Worm (Caenorhabditis elegans) whole organism, young adult: Measurements from ENCODE around the gene srt-39.

Experiments used
- F33H1.4 ChIP-seq: fragments of 200-800 bp; sonication (Bioruptor generic); IDR thresholded peaks from 2 replicates; pipeline ENCODE4 v1.3.6; 2022; ENCODE audit warnings: missing genetic modification reagents, missing genetic modification characterization, missing compliant biosample characterization
- akir-1 ChIP-seq: fragments of 200-800 bp; sonication (Bioruptor generic); optimal IDR thresholded peaks from 2 replicates; lab custom pipeline; 2018; ENCODE audit warnings: mild to moderate bottlenecking, missing genetic modification characterization, moderate library complexity, missing compliant biosample characterization
- cebp-1 ChIP-seq, 2 experiments: fragments of 200-800 bp in 1 of 2; sonication (Bioruptor generic) in 1 of 2; sonication (generic microtip) in 1 of 2; IDR thresholded peaks in 1 of 2; optimal IDR thresholded peaks in 1 of 2; 2 replicates each; pipeline versions ENCODE4 v1.3.6 to Lab custom; 2017 to 2022; ENCODE audit warnings: missing compliant biosample characterization in 2 of 2, missing genetic modification characterization in 2 of 2, mild to moderate bottlenecking in 1 of 2, missing genetic modification reagents in 1 of 2, moderate library complexity in 1 of 2
- snpc-3.4 ChIP-seq: sonication (generic microtip); optimal IDR thresholded peaks from 2 replicates; lab custom pipeline; 2017; ENCODE audit warnings: missing genetic modification characterization, mild to moderate bottlenecking, missing compliant biosample characterization, antibody characterized with exemption, moderate library complexity, missing genotype, missing genetic modification reagents
- snpc-4 ChIP-seq, 5 experiments: fragments of 150-350 bp in 1 of 5; sonication (generic microtip) in 4 of 5; optimal IDR thresholded peaks; 2 replicates each; lab custom pipeline; 2014 to 2018; ENCODE audit warnings: missing genetic modification characterization in 5 of 5, missing biosample characterization in 3 of 5, antibody characterized with exemption in 2 of 5, mild to moderate bottlenecking in 2 of 5, missing compliant biosample characterization in 2 of 5, missing genotype in 2 of 5, moderate library complexity in 2 of 5, missing genetic modification reagents in 1 of 5

DNA sequence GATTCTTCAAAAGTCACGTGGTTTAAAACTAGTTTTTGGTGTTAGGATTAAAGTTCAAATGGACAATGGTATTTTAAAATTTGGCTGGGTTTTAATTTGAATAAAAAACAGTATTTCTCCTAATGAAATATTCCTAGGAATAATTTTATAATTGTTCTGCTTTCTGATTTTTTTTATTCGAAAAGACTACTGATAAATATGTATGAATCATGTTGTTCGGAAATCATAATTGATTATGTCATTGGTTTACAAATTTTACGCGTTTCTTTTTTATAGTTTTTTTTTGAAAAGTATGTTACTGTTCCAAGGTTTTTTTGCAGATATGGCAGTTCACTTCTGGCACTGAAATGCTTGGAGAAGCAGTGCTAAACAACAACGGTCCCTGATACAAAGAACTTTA, 16.3 kb upstream of the srt-39 start, which contains the start of gene F28C1.3:
- TF ChIP-seq akir-1 (GFP tag; lab: Kevin White, UChicago) (no peak), snpc-3.4 (tag; lab: Kevin White, UChicago) (no peak), cebp-1 (GFP tag; IDR thresholded peaks at IDR 0.05; lab: Robert Waterston, UW) (no peak), cebp-1 (tag; optimal IDR thresholded peaks at IDR 0.05; lab: Kevin White, UChicago) (no peak), F33H1.4 (GFP tag; lab: Robert Waterston, UW) (no peak), snpc-4 (GFP tag; optimal IDR thresholded peaks at IDR 0.05; lab: Kevin White, UChicago) (no peak), snpc-4 (tag; optimal IDR thresholded peaks at IDR 0.05; lab: Kevin White, UChicago) (no peak)
